Fruit fly (Drosophila melanogaster): Measurements from ENCODE around the gene RpS6.
A peak's percentile ranks its signal among the peaks of the same experiment; 100 is the strongest.

RpS6 gene

dm6 chrX:7931028-7931549, 30.0 kb upstream of the RpS6 start, which contains the start of gene mahe (continued):
- TF ChIP-seq CG15479 (GFP tag; optimal IDR thresholded peaks at IDR 0.05) = peak; percentile 25
- TF ChIP-seq cwo (GFP tag; optimal IDR thresholded peaks at IDR 0.05) = no peak
- peak; percentile 10 for TF ChIP-seq Myb (GFP tag; optimal IDR thresholded peaks at IDR 0.05)
- no peak for TF ChIP-seq CG4360 (GFP tag; IDR thresholded peaks at IDR 0.05)
- peak; percentile 59; the same call in 1 of the 2 replicates for TF ChIP-seq nerfin-2 (GFP tag; IDR thresholded peaks at IDR 0.05; ENCODE audit: partially characterized antibody)
- no peak for TF ChIP-seq CG11504 (tag; optimal IDR thresholded peaks at IDR 0.05)
- no peak for TF ChIP-seq CG7987 (GFP tag; optimal IDR thresholded peaks at IDR 0.05)
- TF ChIP-seq CG10366 (GFP tag; IDR thresholded peaks at IDR 0.05) = no peak
- TF ChIP-seq dimm (GFP tag; IDR thresholded peaks at IDR 0.05) = no peak
- TF ChIP-seq CG4854 (GFP tag; optimal IDR thresholded peaks at IDR 0.05) = no peak
- peak; percentile 48 for TF ChIP-seq sqz (GFP tag; optimal IDR thresholded peaks at IDR 0.05)
- TF ChIP-seq CG10267 (tag; optimal IDR thresholded peaks at IDR 0.05) = peak; percentile 29
- no peak for TF ChIP-seq CG12744 (GFP tag; optimal IDR thresholded peaks at IDR 0.05)
- TF ChIP-seq tgo (GFP tag; IDR thresholded peaks at IDR 0.05) = no peak
- TF ChIP-seq CG8290 (GFP tag; optimal IDR thresholded peaks at IDR 0.05) = no peak
- TF ChIP-seq CG8290 (tag; optimal IDR thresholded peaks at IDR 0.05) = no peak
- TF ChIP-seq h (optimal IDR thresholded peaks at IDR 0.05) = no peak
- no peak for TF ChIP-seq CG2202 (tag; optimal IDR thresholded peaks at IDR 0.05)
- no peak for TF ChIP-seq NfI (GFP tag; optimal IDR thresholded peaks at IDR 0.05)
- no peak for TF ChIP-seq dm (GFP tag; optimal IDR thresholded peaks at IDR 0.05)
- TF ChIP-seq CG8478 (optimal IDR thresholded peaks at IDR 0.05) = no peak
- peak; percentile 85 for TF ChIP-seq CG34224 (GFP tag; IDR thresholded peaks at IDR 0.05; ENCODE audit: partially characterized antibody)
- TF ChIP-seq vvl (GFP tag; IDR thresholded peaks at IDR 0.05) = peak; percentile 6; the same call in 1 of the 2 replicates
- peak; percentile 74 for TF ChIP-seq CG7963 (GFP tag; IDR thresholded peaks at IDR 0.05; ENCODE audit: partially characterized antibody)
- no peak for TF ChIP-seq CG13424 (tag; optimal IDR thresholded peaks at IDR 0.05)
- no peak for TF ChIP-seq exex (tag; optimal IDR thresholded peaks at IDR 0.05)
- no peak for TF ChIP-seq croc (GFP tag; conservative IDR thresholded peaks at IDR 0.05)
- no peak for TF ChIP-seq kni (GFP tag; optimal IDR thresholded peaks at IDR 0.05)
- peak; percentile 84 for TF ChIP-seq BEAF-32 (GFP tag; optimal IDR thresholded peaks at IDR 0.05)
- no peak for TF ChIP-seq CG10209 (GFP tag; optimal IDR thresholded peaks at IDR 0.05)
- no peak for TF ChIP-seq CG7357 (GFP tag; IDR thresholded peaks at IDR 0.05)
- no peak for TF ChIP-seq CG8765 (GFP tag; IDR thresholded peaks at IDR 0.05)
- no peak for TF ChIP-seq CG18476 (GFP tag; optimal IDR thresholded peaks at IDR 0.05)
- no peak for TF ChIP-seq pho (GFP tag; optimal IDR thresholded peaks at IDR 0.05)
- TF ChIP-seq zf30C (GFP tag; optimal IDR thresholded peaks at IDR 0.05) = no peak
- TF ChIP-seq CG1602 (GFP tag; optimal IDR thresholded peaks at IDR 0.05) = no peak
- no peak for TF ChIP-seq Dfd (GFP tag; optimal IDR thresholded peaks at IDR 0.05)
- TF ChIP-seq Pdp1 (GFP tag; optimal IDR thresholded peaks at IDR 0.05) = peak in 1 of 2 experiments; percentile 14
- TF ChIP-seq slbo (GFP tag; IDR thresholded peaks at IDR 0.05) = no peak
- TF ChIP-seq CG17829 (tag; optimal IDR thresholded peaks at IDR 0.05) = no peak
- TF ChIP-seq Rfx (GFP tag; IDR thresholded peaks at IDR 0.05) = peak; percentile 8; the same call in 1 of the 2 replicates
- TF ChIP-seq vnd (GFP tag; IDR thresholded peaks at IDR 0.05; ENCODE audit: partially characterized antibody) = peak; percentile 69; the same call in 2 of the 3 replicates
- TF ChIP-seq ind (GFP tag; optimal IDR thresholded peaks at IDR 0.05) = no peak
- no peak for TF ChIP-seq ttk (GFP tag; IDR thresholded peaks at IDR 0.05)
- no peak for TF ChIP-seq disco-r (GFP tag; optimal IDR thresholded peaks at IDR 0.05)
- TF ChIP-seq Mes4 (GFP tag; optimal IDR thresholded peaks at IDR 0.05) = no peak
- peak; percentile 74 for TF ChIP-seq inv (GFP tag; IDR thresholded peaks at IDR 0.05; ENCODE audit: partially characterized antibody)
- no peak for TF ChIP-seq Hr51 (GFP tag; optimal IDR thresholded peaks at IDR 0.05)
- no peak for TF ChIP-seq CG30020 (tag; optimal IDR thresholded peaks at IDR 0.05)
- no peak for TF ChIP-seq Vsx1 (GFP tag; optimal IDR thresholded peaks at IDR 0.05)
- TF ChIP-seq Bgb (GFP tag; IDR thresholded peaks at IDR 0.05; ENCODE audit: partially characterized antibody) = peak; percentile 89

All from whole organism, embryonic.